Fruit fly (Drosophila melanogaster) whole organism, embryonic: Measurements from ENCODE around the gene SelT.

Source experiments
- Bdp1 ChIP-seq: fragments of 200-800 bp; sonication (Bioruptor generic); optimal IDR thresholded peaks from 3 replicates; lab custom pipeline; 2016; ENCODE audit warnings: missing biosample characterization, missing genetic modification characterization
- Bgb ChIP-seq: fragments of 200-800 bp; sonication (Bioruptor generic); IDR thresholded peaks from 2 replicates; pipeline ENCODE4 v1.3.6; 2022; ENCODE audit warnings: missing biosample characterization, missing genetic modification characterization; ENCODE audit not compliant: partially characterized antibody
- CG11093 ChIP-seq: fragments of 200-800 bp; sonication (Bioruptor generic); IDR thresholded peaks from 3 replicates; pipeline ENCODE4 v1.3.6; 2022; ENCODE audit warnings: missing biosample characterization, missing genetic modification characterization
- CG11398 ChIP-seq: fragments of 200-800 bp; sonication (Bioruptor generic); optimal IDR thresholded peaks from 2 replicates; lab custom pipeline; 2016; ENCODE audit warnings: missing biosample characterization, missing genetic modification characterization
- CG11695 ChIP-seq: fragments of 200-800 bp; sonication (Bioruptor generic); IDR thresholded peaks from 3 replicates; pipeline ENCODE4 v1.3.6; 2022; ENCODE audit warnings: missing biosample characterization, missing genetic modification characterization
- CG12299 ChIP-seq: fragments of 200-800 bp; sonication (Bioruptor generic); optimal IDR thresholded peaks from 2 replicates; lab custom pipeline; 2018; ENCODE audit warnings: missing biosample characterization, mild to moderate bottlenecking, missing genetic modification characterization
- CG13296 ChIP-seq: fragments of 200-800 bp; sonication (Bioruptor generic); optimal IDR thresholded peaks from 3 replicates; lab custom pipeline; 2018; ENCODE audit warnings: missing biosample characterization, mild to moderate bottlenecking, missing genetic modification characterization
- CG14441 ChIP-seq: fragments of 200-800 bp; sonication (Bioruptor generic); IDR thresholded peaks from 2 replicates; pipeline ENCODE4 v1.3.6; 2022; ENCODE audit warnings: missing biosample characterization, missing genetic modification characterization
- CG15479 ChIP-seq: fragments of 200-800 bp; sonication (Bioruptor generic); optimal IDR thresholded peaks from 3 replicates; lab custom pipeline; 2019; ENCODE audit warnings: missing biosample characterization, mild to moderate bottlenecking, missing genetic modification characterization, moderate library complexity
- CG15696 ChIP-seq: fragments of 200-800 bp; sonication (Bioruptor generic); optimal IDR thresholded peaks from 2 replicates; lab custom pipeline; 2019; ENCODE audit warnings: missing biosample characterization, mild to moderate bottlenecking, missing genetic modification characterization, moderate library complexity
- CG18476 ChIP-seq: fragments of 200-800 bp; sonication (Bioruptor generic); optimal IDR thresholded peaks from 2 replicates; lab custom pipeline; 2016; ENCODE audit warnings: missing biosample characterization, mild to moderate bottlenecking, missing genetic modification characterization
- CG18764 ChIP-seq: fragments of 200-800 bp; sonication (Bioruptor generic); optimal IDR thresholded peaks from 3 replicates; lab custom pipeline; 2016; ENCODE audit warnings: missing biosample characterization, missing genetic modification characterization
- CG3407 ChIP-seq: fragments of 200-800 bp; sonication (Bioruptor generic); optimal IDR thresholded peaks from 2 replicates; lab custom pipeline; 2018; ENCODE audit warnings: missing biosample characterization, mild to moderate bottlenecking, missing genetic modification characterization
- CG8359 ChIP-seq: fragments of 200-800 bp; sonication (Bioruptor generic); optimal IDR thresholded peaks from 2 replicates; lab custom pipeline; 2017; ENCODE audit warnings: missing biosample characterization, mild to moderate bottlenecking, missing genetic modification characterization, borderline replicate concordance
- CG8924 ChIP-seq: fragments of 200-800 bp; optimal IDR thresholded peaks from 3 replicates; lab custom pipeline; 2019; ENCODE audit warnings: missing biosample characterization, mild to moderate bottlenecking, missing genetic modification characterization, moderate library complexity
- CG9797 ChIP-seq: fragments of 200-800 bp; sonication (Bioruptor generic); optimal IDR thresholded peaks from 3 replicates; lab custom pipeline; 2018; ENCODE audit warnings: missing biosample characterization, mild to moderate bottlenecking, missing genetic modification characterization
- CHES-1-like ChIP-seq: fragments of 200-800 bp; sonication (Bioruptor generic); optimal IDR thresholded peaks from 2 replicates; lab custom pipeline; 2016; ENCODE audit warnings: missing biosample characterization, missing genetic modification characterization
- Camta ChIP-seq: fragments of 200-800 bp; sonication (Bioruptor generic); optimal IDR thresholded peaks from 2 replicates; lab custom pipeline; 2016; ENCODE audit warnings: missing biosample characterization, missing genetic modification characterization
- Ets97D ChIP-seq: fragments of 200-800 bp; sonication (Bioruptor generic); optimal IDR thresholded peaks from 3 replicates; lab custom pipeline; 2016; ENCODE audit warnings: missing biosample characterization, missing genetic modification characterization
- GATAe ChIP-seq: fragments of 200-800 bp; sonication (Bioruptor generic); conservative IDR thresholded peaks from 2 replicates; pipeline ENCODE4 v1.3.6; 2022; ENCODE audit warnings: missing biosample characterization, missing genetic modification characterization
- MTF-1 ChIP-seq: fragments of 200-800 bp; sonication (Bioruptor generic); optimal IDR thresholded peaks from 2 replicates; lab custom pipeline; 2018; ENCODE audit warnings: missing biosample characterization, mild to moderate bottlenecking, missing genetic modification characterization, borderline replicate concordance
- Mad ChIP-seq: fragments of 200-800 bp; sonication (Bioruptor generic); optimal IDR thresholded peaks from 2 replicates; lab custom pipeline; 2016; ENCODE audit warnings: missing biosample characterization, missing genetic modification characterization
- Med ChIP-seq: fragments of 200-800 bp; sonication (Bioruptor generic); peaks from one replicate; lab custom pipeline; 2016; ENCODE audit warnings: missing biosample characterization, missing genetic modification characterization, mild to moderate bottlenecking, inconsistent platforms, moderate library complexity
- NFAT ChIP-seq: fragments of 200-800 bp; sonication (Bioruptor generic); IDR thresholded peaks from 2 replicates; pipeline ENCODE4 v1.3.6; 2022; ENCODE audit warnings: missing biosample characterization, missing genetic modification characterization
- Nf-YA ChIP-seq: fragments of 200-800 bp; sonication (Bioruptor generic); IDR thresholded peaks from 2 replicates; pipeline ENCODE4 v1.3.6; 2022; ENCODE audit warnings: missing biosample characterization, missing genetic modification characterization
- NfI ChIP-seq: fragments of 200-800 bp; sonication (Bioruptor generic); optimal IDR thresholded peaks from 3 replicates; lab custom pipeline; 2018; ENCODE audit warnings: missing biosample characterization, mild to moderate bottlenecking, missing genetic modification characterization, moderate library complexity
- Oaz ChIP-seq: fragments of 200-800 bp; sonication (Bioruptor generic); IDR thresholded peaks from 2 replicates; pipeline ENCODE4 v1.3.6; 2022; ENCODE audit warnings: missing biosample characterization, missing genetic modification characterization
- Side ChIP-seq: fragments of 200-800 bp; sonication (Bioruptor generic); optimal IDR thresholded peaks from 2 replicates; lab custom pipeline; 2016; ENCODE audit warnings: missing biosample characterization, missing genetic modification characterization
- Tbp ChIP-seq: fragments of >200 bp; optimal IDR thresholded peaks from 2 replicates; lab custom pipeline; 2018; ENCODE audit warnings: missing biosample characterization, missing genetic modification characterization
- Trl ChIP-seq, 3 experiments: fragments of >200 bp in 2 of 3; fragments of 200-800 bp in 1 of 3; sonication (Bioruptor generic) in 1 of 3; optimal IDR thresholded peaks; 2 replicates in 1 of 3; 3 replicates in 2 of 3; lab custom pipeline; 2016 to 2017; ENCODE audit warnings: missing biosample characterization in 1 of 3, missing genetic modification characterization in 1 of 3
- Usf ChIP-seq: fragments of 200-800 bp; sonication (Bioruptor generic); optimal IDR thresholded peaks from 2 replicates; lab custom pipeline; 2017; ENCODE audit warnings: missing genotype, missing biosample characterization, missing genetic modification characterization
- Vsx1 ChIP-seq: fragments of 200-800 bp; sonication (Bioruptor generic); optimal IDR thresholded peaks from 2 replicates; lab custom pipeline; 2017; ENCODE audit warnings: missing biosample characterization, mild to moderate bottlenecking, missing genetic modification characterization, missing genetic modification reagents
- ab ChIP-seq: fragments of 200-800 bp; sonication (Bioruptor generic); optimal IDR thresholded peaks from 2 replicates; lab custom pipeline; 2016; ENCODE audit warnings: missing biosample characterization, missing genetic modification characterization
- bab2 ChIP-seq: fragments of 200-800 bp; sonication (Bioruptor generic); optimal IDR thresholded peaks from 2 replicates; lab custom pipeline; 2016; ENCODE audit warnings: missing biosample characterization, missing genetic modification characterization
- bcd ChIP-seq: fragments of 200-800 bp; sonication (Bioruptor generic); optimal IDR thresholded peaks from 2 replicates; lab custom pipeline; 2017; ENCODE audit warnings: missing biosample characterization, mild to moderate bottlenecking, missing genetic modification characterization
- fd64A ChIP-seq: fragments of 200-800 bp; sonication (Bioruptor generic); optimal IDR thresholded peaks from 3 replicates; lab custom pipeline; 2018; ENCODE audit warnings: missing biosample characterization, mild to moderate bottlenecking, missing genetic modification characterization
- gcm2 ChIP-seq: fragments of 200-800 bp; sonication (Bioruptor generic); optimal IDR thresholded peaks from 2 replicates; lab custom pipeline; 2016; ENCODE audit warnings: missing biosample characterization, missing genetic modification characterization
- gfzf ChIP-seq: fragments of 200-800 bp; sonication (Bioruptor generic); optimal IDR thresholded peaks from 2 replicates; lab custom pipeline; 2016; ENCODE audit warnings: missing biosample characterization, mild to moderate bottlenecking, missing genetic modification characterization, moderate library complexity
- jigr1 ChIP-seq: fragments of 200-800 bp; sonication (Bioruptor generic); IDR thresholded peaks from 3 replicates; pipeline ENCODE4 v1.3.6; 2022; ENCODE audit warnings: missing biosample characterization, missing genetic modification characterization
- jing ChIP-seq: fragments of 200-800 bp; sonication (Bioruptor generic); optimal IDR thresholded peaks from 2 replicates; lab custom pipeline; 2018; ENCODE audit warnings: missing biosample characterization, mild to moderate bottlenecking, missing genetic modification characterization
- kay ChIP-seq: fragments of 200-800 bp; sonication (Bioruptor generic); optimal IDR thresholded peaks from 2 replicates; lab custom pipeline; 2016; ENCODE audit warnings: missing biosample characterization, missing genetic modification characterization
- klu ChIP-seq: fragments of 200-800 bp; sonication (Bioruptor generic); IDR thresholded peaks from 2 replicates; pipeline ENCODE4 v1.3.6; 2022; ENCODE audit warnings: missing biosample characterization, missing genetic modification characterization
- mirr ChIP-seq: fragments of 200-800 bp; sonication (Bioruptor generic); optimal IDR thresholded peaks from 3 replicates; lab custom pipeline; 2018; ENCODE audit warnings: missing biosample characterization, mild to moderate bottlenecking, missing genetic modification characterization
- nerfin-2 ChIP-seq: fragments of 200-800 bp; sonication (Bioruptor generic); IDR thresholded peaks from 2 replicates; pipeline ENCODE4 v1.3.6; 2022; ENCODE audit warnings: missing biosample characterization, missing genetic modification characterization; ENCODE audit not compliant: partially characterized antibody
- p53 ChIP-seq: fragments of 200-800 bp; sonication (Bioruptor generic); optimal IDR thresholded peaks from 2 replicates; lab custom pipeline; 2016; ENCODE audit warnings: missing biosample characterization, missing genetic modification characterization
- pb ChIP-seq: fragments of 200-800 bp; sonication (Bioruptor generic); optimal IDR thresholded peaks from 3 replicates; lab custom pipeline; 2016; ENCODE audit warnings: missing biosample characterization, missing genetic modification characterization
- salm ChIP-seq: fragments of 200-800 bp; sonication (Bioruptor generic); optimal IDR thresholded peaks from 2 replicates; lab custom pipeline; 2018; ENCODE audit warnings: missing biosample characterization, mild to moderate bottlenecking, missing genetic modification characterization
- scrt ChIP-seq: fragments of 200-800 bp; sonication (Bioruptor generic); optimal IDR thresholded peaks from 2 replicates; lab custom pipeline; 2018; ENCODE audit warnings: missing biosample characterization, mild to moderate bottlenecking, missing genetic modification characterization, moderate library complexity
- seq ChIP-seq: fragments of 200-800 bp; sonication (Bioruptor generic); IDR thresholded peaks from 2 replicates; pipeline ENCODE4 v1.3.6; 2022; ENCODE audit warnings: missing biosample characterization, missing genetic modification characterization
- tin ChIP-seq: fragments of 200-800 bp; sonication (Bioruptor generic); optimal IDR thresholded peaks from 3 replicates; lab custom pipeline; 2016; ENCODE audit warnings: missing biosample characterization, missing genetic modification characterization

Gene SelT

DNA sequence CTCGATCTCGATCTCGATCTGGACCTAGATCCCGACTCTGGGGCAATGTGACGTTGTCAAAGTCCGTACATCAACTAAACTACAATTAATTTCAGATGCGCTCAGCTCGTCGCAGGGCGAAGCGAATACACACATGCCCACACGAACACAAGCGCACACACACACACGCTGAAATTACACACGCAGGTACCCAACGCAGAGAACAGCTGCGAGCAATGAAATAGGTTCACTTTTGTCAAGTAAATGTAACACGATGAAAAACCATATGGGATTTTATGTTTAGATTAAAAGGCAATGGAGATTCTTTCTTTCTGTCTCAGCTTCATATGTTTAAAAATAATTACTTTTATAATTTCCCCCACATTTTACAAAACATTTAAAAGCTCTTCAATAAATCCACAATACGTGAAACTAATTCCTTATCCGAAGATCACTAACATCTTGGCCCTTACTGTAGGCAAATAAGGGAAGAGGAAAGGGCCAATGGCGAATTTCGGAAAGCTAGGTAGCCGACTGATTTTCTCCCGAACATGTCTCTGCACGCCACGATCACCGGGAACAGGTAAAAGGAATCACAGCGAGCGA, 10.3 kb upstream of the SelT start (continued):
- peak; percentile 64 for TF ChIP-seq Usf (GFP tag; lab: Kevin White, UChicago)
- TF ChIP-seq Bgb (GFP tag; lab: Robert Waterston, UW) = no peak
- peak; percentile 76 for TF ChIP-seq CG11093
- peak; percentile 53; the same call in 1 of the 2 replicates for TF ChIP-seq Nf-YA
- peak; percentile 81 for TF ChIP-seq Side
- TF ChIP-seq Med = peak; percentile 95
- TF ChIP-seq seq (GFP tag; lab: Robert Waterston, UW) = peak; percentile 78
- peak; percentile 65 for TF ChIP-seq jing (GFP tag; lab: Kevin White, UChicago)
- peak; percentile 78 for TF ChIP-seq CG12299 (tag; lab: Kevin White, UChicago)
- TF ChIP-seq Vsx1 (GFP tag; lab: Kevin White, UChicago) = peak; percentile 38
- peak; percentile 66 for TF ChIP-seq ab (GFP tag; lab: Kevin White, UChicago)
- TF ChIP-seq gfzf (GFP tag; lab: Kevin White, UChicago) = no peak
- TF ChIP-seq Tbp (GFP tag; lab: Kevin White, UChicago) = no peak
- TF ChIP-seq Oaz (GFP tag; lab: Robert Waterston, UW) = peak; percentile 58
- peak; percentile 70 for TF ChIP-seq Mad (GFP tag; lab: Kevin White, UChicago)
- peak; percentile 80 for TF ChIP-seq bcd
- peak; percentile 62 for TF ChIP-seq CG3407 (GFP tag; lab: Kevin White, UChicago)
- TF ChIP-seq Camta (GFP tag; lab: Kevin White, UChicago) = peak; percentile 72
- no peak for TF ChIP-seq Trl (optimal IDR thresholded peaks at IDR 0.05; lab: Kevin White, UChicago)
- TF ChIP-seq Trl (GFP tag; optimal IDR thresholded peaks at IDR 0.05; lab: Kevin White, UChicago) = peak; percentile 26
- TF ChIP-seq fd64A (GFP tag; lab: Kevin White, UChicago) = no peak
- peak; percentile 95 for TF ChIP-seq CG15696 (tag; lab: Kevin White, UChicago)
- peak; percentile 97 for TF ChIP-seq p53 (GFP tag; lab: Kevin White, UChicago)
- TF ChIP-seq CG18476 = peak; percentile 78
- peak; percentile 86 for TF ChIP-seq CG11695
- peak; percentile 75 for TF ChIP-seq NfI
- peak; percentile 57 for TF ChIP-seq pb (GFP tag; lab: Kevin White, UChicago)
- peak; percentile 78 for TF ChIP-seq scrt (GFP tag; lab: Kevin White, UChicago)
- TF ChIP-seq bab2 = peak; percentile 48
- peak; percentile 49 for TF ChIP-seq CG11398 (GFP tag; lab: Kevin White, UChicago)
- no peak for TF ChIP-seq nerfin-2 (GFP tag; lab: Robert Waterston, UW)
- peak; percentile 29; the same call in 1 of the 2 replicates for TF ChIP-seq GATAe (GFP tag; lab: Robert Waterston, UW)
- peak; percentile 74 for TF ChIP-seq tin
- TF ChIP-seq klu = peak; percentile 70; the same call in 1 of the 2 replicates
- TF ChIP-seq CHES-1-like (GFP tag; lab: Kevin White, UChicago) = peak; percentile 58
- peak; percentile 31 for TF ChIP-seq mirr (GFP tag; lab: Kevin White, UChicago)
- TF ChIP-seq Bdp1 = peak; percentile 48
- no peak for TF ChIP-seq jigr1 (GFP tag; lab: Robert Waterston, UW)
- TF ChIP-seq CG8924 = peak; percentile 93
- TF ChIP-seq CG13296 (GFP tag; lab: Kevin White, UChicago) = peak; percentile 81
- TF ChIP-seq CG9797 (GFP tag; lab: Kevin White, UChicago) = peak; percentile 11
- peak; percentile 56 for TF ChIP-seq kay (GFP tag; lab: Kevin White, UChicago)
- peak; percentile 34 for TF ChIP-seq CG18764
- TF ChIP-seq gcm2 (GFP tag; lab: Kevin White, UChicago) = peak; percentile 71
- peak; percentile 16 for TF ChIP-seq Ets97D (GFP tag; lab: Kevin White, UChicago)
- peak; percentile 51 for TF ChIP-seq CG15479 (GFP tag; lab: Kevin White, UChicago)
- peak; percentile 70 for TF ChIP-seq NFAT (GFP tag; lab: Robert Waterston, UW)
- peak; percentile 68 for TF ChIP-seq CG8359 (GFP tag; lab: Kevin White, UChicago)
- peak; percentile 28 for TF ChIP-seq MTF-1 (GFP tag; lab: Kevin White, UChicago)
- peak; percentile 80 for TF ChIP-seq CG14441
- peak; percentile 63 for TF ChIP-seq salm (tag; lab: Kevin White, UChicago)
